Worm (Caenorhabditis elegans): ENCODE measurements around the gene T03F6.6.

T03F6.6 gene

ce11 chrIII:13423414-13423813 lies 43.3 kb upstream of the T03F6.6 start, which contains the start of gene exo-1:
Gene exo-1, plus strand, starts transcription at chrIII:13423514.
- TF ChIP-seq nhr-237 (tag; optimal IDR thresholded peaks at IDR 0.05) (peak; percentile 46), mep-1 (tag; optimal IDR thresholded peaks at IDR 0.05) (peak; percentile 35), lsy-2 (tag; optimal IDR thresholded peaks at IDR 0.05) (peak; percentile 42), ceh-43 (GFP tag; optimal IDR thresholded peaks at IDR 0.05) (no peak)

- no peak for TF ChIP-seq ces-1 (GFP tag; optimal IDR thresholded peaks at IDR 0.05)
- no peak for TF ChIP-seq ztf-11 (tag; optimal IDR thresholded peaks at IDR 0.05)
- no peak for TF ChIP-seq mep-1 (tag; optimal IDR thresholded peaks at IDR 0.05)
- no peak for TF ChIP-seq unc-39 (tag; optimal IDR thresholded peaks at IDR 0.05)
- no peak for TF ChIP-seq nhr-76 (tag; optimal IDR thresholded peaks at IDR 0.05)
- no peak for TF ChIP-seq ceh-39 (tag; optimal IDR thresholded peaks at IDR 0.05)
- no peak for TF ChIP-seq lsy-2 (tag; optimal IDR thresholded peaks at IDR 0.05)
- no peak for TF ChIP-seq mls-2 (tag; optimal IDR thresholded peaks at IDR 0.05)
These were observed 38.9 kb upstream of the T03F6.6 start for ce11 chrIII:13418975-13419374.

ce11 chrIII:13411202-13411601 lies 31.1 kb upstream of the T03F6.6 start:
- TF ChIP-seq unc-39 (tag; optimal IDR thresholded peaks at IDR 0.05) (no peak), bed-3 (GFP tag; optimal IDR thresholded peaks at IDR 0.05) (no peak), elt-3 (tag; optimal IDR thresholded peaks at IDR 0.05) (no peak), sptf-1 (tag; optimal IDR thresholded peaks at IDR 0.05) (no peak), ces-1 (GFP tag; optimal IDR thresholded peaks at IDR 0.05) (no peak)

- TF ChIP-seq ztf-11 (tag; optimal IDR thresholded peaks at IDR 0.05): no peak
- no peak for TF ChIP-seq drap-1 (GFP tag; optimal IDR thresholded peaks at IDR 0.05)
- TF ChIP-seq cnd-1 (tag; optimal IDR thresholded peaks at IDR 0.05): no peak
- no peak for TF ChIP-seq blmp-1 (tag; optimal IDR thresholded peaks at IDR 0.05)
These were observed 29.4 kb upstream of the T03F6.6 start, which contains the start of gene myo-6 for ce11 chrIII:13409498-13409897. Gene myo-6, plus strand, starts transcription at chrIII:13409798.

- TF ChIP-seq lin-13 (tag; optimal IDR thresholded peaks at IDR 0.05) (no peak), ces-1 (GFP tag; optimal IDR thresholded peaks at IDR 0.05) (no peak), blmp-1 (tag; optimal IDR thresholded peaks at IDR 0.05) (no peak), ceh-43 (GFP tag; optimal IDR thresholded peaks at IDR 0.05) (no peak), zip-8 (tag; optimal IDR thresholded peaks at IDR 0.05) (no peak), elt-1 (tag; optimal IDR thresholded peaks at IDR 0.05; ENCODE audit: borderline replicate concordance, insufficient read depth) (no peak), nhr-76 (tag; optimal IDR thresholded peaks at IDR 0.05) (no peak), cnd-1 (tag; optimal IDR thresholded peaks at IDR 0.05) (no peak), sptf-1 (tag; optimal IDR thresholded peaks at IDR 0.05) (no peak), ham-2 (GFP tag; optimal IDR thresholded peaks at IDR 0.05) (no peak), hlh-1 (tag; optimal IDR thresholded peaks at IDR 0.05) (no peak), drap-1 (GFP tag; optimal IDR thresholded peaks at IDR 0.05) (no peak), nhr-12 (tag; optimal IDR thresholded peaks at IDR 0.05) (no peak), mab-5 (tag; optimal IDR thresholded peaks at IDR 0.05) (no peak), unc-39 (tag; optimal IDR thresholded peaks at IDR 0.05) (no peak), snpc-4 (tag; optimal IDR thresholded peaks at IDR 0.05) (no peak), mep-1 (tag; optimal IDR thresholded peaks at IDR 0.05) (no peak), pha-4 (tag; optimal IDR thresholded peaks at IDR 0.05) (no peak), sem-2 (GFP tag; optimal IDR thresholded peaks at IDR 0.05) (no peak)
These were observed 25.4 kb upstream of the T03F6.6 start, which contains the start of gene nas-1 for ce11 chrIII:13405504-13405903. Gene nas-1, plus strand, starts transcription at chrIII:13405804.

ce11 chrIII:13404418-13404817 lies 24.3 kb upstream of the T03F6.6 start, which contains the start of gene ttr-52:
Gene ttr-52, plus strand, starts transcription at chrIII:13404718.
- no peak for TF ChIP-seq ces-1 (GFP tag; optimal IDR thresholded peaks at IDR 0.05)

ce11 chrIII:13402934-13403333 lies 22.8 kb upstream of the T03F6.6 start, which contains the start of gene mig-18:
Gene mig-18, plus strand, starts transcription at chrIII:13403234.
- TF ChIP-seq cnd-1 (tag; optimal IDR thresholded peaks at IDR 0.05): no peak
- TF ChIP-seq blmp-1 (tag; optimal IDR thresholded peaks at IDR 0.05): no peak
- no peak for TF ChIP-seq ztf-11 (tag; optimal IDR thresholded peaks at IDR 0.05)
- no peak for TF ChIP-seq nhr-237 (tag; optimal IDR thresholded peaks at IDR 0.05)
- no peak for TF ChIP-seq ceh-39 (tag; optimal IDR thresholded peaks at IDR 0.05)
- no peak for TF ChIP-seq sptf-1 (tag; optimal IDR thresholded peaks at IDR 0.05)
- TF ChIP-seq nhr-2 (tag; optimal IDR thresholded peaks at IDR 0.05): no peak
- TF ChIP-seq unc-62 (GFP tag; optimal IDR thresholded peaks at IDR 0.05): no peak
- TF ChIP-seq zip-8 (tag; optimal IDR thresholded peaks at IDR 0.05): no peak
- TF ChIP-seq snpc-4 (tag; optimal IDR thresholded peaks at IDR 0.05): no peak
- no peak for TF ChIP-seq ham-2 (GFP tag; optimal IDR thresholded peaks at IDR 0.05)
- no peak for TF ChIP-seq lin-32 (GFP tag; optimal IDR thresholded peaks at IDR 0.05)
- TF ChIP-seq pha-4 (tag; optimal IDR thresholded peaks at IDR 0.05): no peak
- no peak for TF ChIP-seq mls-2 (tag; optimal IDR thresholded peaks at IDR 0.05)
- no peak for TF ChIP-seq ceh-43 (GFP tag; optimal IDR thresholded peaks at IDR 0.05)

Data from whole organism, mixed stage, embryonic.